Worm (Caenorhabditis elegans) whole organism, mixed stage, embryonic: Measurements from ENCODE around the gene C38C3.3.

Experiments
- M03D4.4 ChIP-seq: sonication (generic microtip); optimal IDR thresholded peaks from 2 replicates; lab custom pipeline; 2017; ENCODE audit warnings: mild to moderate bottlenecking, missing genetic modification characterization, missing compliant biosample characterization
- bed-3 ChIP-seq: fragments of 200-800 bp; sonication (Bioruptor generic); optimal IDR thresholded peaks from 3 replicates; lab custom pipeline; 2018; ENCODE audit warnings: mild to moderate bottlenecking, missing genetic modification characterization, moderate library complexity, missing compliant biosample characterization
- blmp-1 ChIP-seq: fragments of 150-350 bp; optimal IDR thresholded peaks from 2 replicates; lab custom pipeline; 2014; ENCODE audit warnings: missing biosample characterization, missing genetic modification characterization
- ceh-39 ChIP-seq: fragments of 150-350 bp; optimal IDR thresholded peaks from 2 replicates; lab custom pipeline; 2014; ENCODE audit warnings: missing biosample characterization, missing genetic modification characterization
- ceh-83 ChIP-seq: fragments of 200-800 bp; sonication (Bioruptor generic); optimal IDR thresholded peaks from 2 replicates; lab custom pipeline; 2018; ENCODE audit warnings: mild to moderate bottlenecking, missing genetic modification characterization, missing compliant biosample characterization
- ces-1 ChIP-seq: fragments of 150-350 bp; optimal IDR thresholded peaks from 2 replicates; lab custom pipeline; 2014; ENCODE audit warnings: missing biosample characterization, missing genetic modification reagents, missing genetic modification characterization
- cnd-1 ChIP-seq: fragments of 200-800 bp; sonication (Bioruptor generic); optimal IDR thresholded peaks from 2 replicates; lab custom pipeline; 2018; ENCODE audit warnings: mild to moderate bottlenecking, missing genetic modification characterization, missing compliant biosample characterization
- drap-1 ChIP-seq: fragments of 200-800 bp; sonication (Bioruptor generic); optimal IDR thresholded peaks from 3 replicates; lab custom pipeline; 2018; ENCODE audit warnings: mild to moderate bottlenecking, missing genetic modification characterization, missing compliant biosample characterization
- elt-1 ChIP-seq: sonication (generic microtip); optimal IDR thresholded peaks from 2 replicates; lab custom pipeline; 2017; ENCODE audit warnings: missing genetic modification characterization, mild to moderate bottlenecking, missing compliant biosample characterization, antibody characterized with exemption, moderate library complexity, borderline replicate concordance; ENCODE audit not compliant: insufficient read depth
- elt-3 ChIP-seq: fragments of 150-350 bp; optimal IDR thresholded peaks from 2 replicates; lab custom pipeline; 2014; ENCODE audit warnings: missing biosample characterization, missing genetic modification characterization
- flh-1 ChIP-seq: fragments of 200-800 bp; sonication (Bioruptor generic); optimal IDR thresholded peaks from 2 replicates; lab custom pipeline; 2018; ENCODE audit warnings: mild to moderate bottlenecking, missing genetic modification characterization, moderate library complexity, missing compliant biosample characterization
- ham-2 ChIP-seq: fragments of 200-800 bp; sonication (Bioruptor generic); optimal IDR thresholded peaks from 2 replicates; lab custom pipeline; 2018; ENCODE audit warnings: mild to moderate bottlenecking, missing genetic modification characterization, missing compliant biosample characterization
- hlh-1 ChIP-seq: fragments of 150-350 bp; optimal IDR thresholded peaks from 2 replicates; lab custom pipeline; 2014; ENCODE audit warnings: missing biosample characterization, missing genetic modification reagents, missing genetic modification characterization
- lin-13 ChIP-seq: fragments of 150-350 bp; optimal IDR thresholded peaks from 2 replicates; lab custom pipeline; 2014; ENCODE audit warnings: missing biosample characterization, missing genetic modification characterization
- lin-32 ChIP-seq: fragments of 200-800 bp; sonication (Bioruptor generic); optimal IDR thresholded peaks from 2 replicates; lab custom pipeline; 2018; ENCODE audit warnings: mild to moderate bottlenecking, missing genetic modification characterization, missing compliant biosample characterization
- lsy-2 ChIP-seq: fragments of 150-350 bp; optimal IDR thresholded peaks from 2 replicates; lab custom pipeline; 2014; ENCODE audit warnings: missing biosample characterization, missing genetic modification characterization
- mep-1 ChIP-seq: fragments of 150-350 bp; optimal IDR thresholded peaks from 2 replicates; lab custom pipeline; 2017; ENCODE audit warnings: missing biosample characterization, missing genetic modification reagents, missing genetic modification characterization, inconsistent platforms
- mls-2 ChIP-seq: sonication (generic microtip); optimal IDR thresholded peaks from 2 replicates; lab custom pipeline; 2016; ENCODE audit warnings: mild to moderate bottlenecking, missing genetic modification characterization, moderate library complexity, missing compliant biosample characterization
- nhr-12 ChIP-seq: fragments of 150-350 bp; optimal IDR thresholded peaks from 2 replicates; lab custom pipeline; 2014; ENCODE audit warnings: missing biosample characterization, missing genetic modification characterization
- nhr-2 ChIP-seq: fragments of 150-350 bp; optimal IDR thresholded peaks from 2 replicates; lab custom pipeline; 2014; ENCODE audit warnings: missing biosample characterization, missing genetic modification characterization
- nhr-237 ChIP-seq: fragments of 150-350 bp; optimal IDR thresholded peaks from 2 replicates; lab custom pipeline; 2014; ENCODE audit warnings: missing biosample characterization, missing genetic modification characterization
- nhr-28 ChIP-seq: fragments of 150-350 bp; optimal IDR thresholded peaks from 2 replicates; lab custom pipeline; 2014; ENCODE audit warnings: missing biosample characterization, missing genetic modification characterization
- nhr-76 ChIP-seq: sonication (generic microtip); optimal IDR thresholded peaks from 2 replicates; lab custom pipeline; 2017; ENCODE audit warnings: missing biosample characterization, missing genetic modification characterization
- pha-4 ChIP-seq: fragments of 150-350 bp; optimal IDR thresholded peaks from 2 replicates; lab custom pipeline; 2018; ENCODE audit warnings: missing biosample characterization, missing genetic modification reagents, missing genetic modification characterization
- sem-2 ChIP-seq: fragments of 200-800 bp; sonication (Bioruptor generic); optimal IDR thresholded peaks from 2 replicates; lab custom pipeline; 2018; ENCODE audit warnings: mild to moderate bottlenecking, missing genetic modification characterization, missing compliant biosample characterization
- snpc-4 ChIP-seq: fragments of 150-350 bp; optimal IDR thresholded peaks from 2 replicates; lab custom pipeline; 2014; ENCODE audit warnings: missing biosample characterization, missing genetic modification characterization
- sptf-1 ChIP-seq: sonication (generic microtip); optimal IDR thresholded peaks from 2 replicates; lab custom pipeline; 2017; ENCODE audit warnings: mild to moderate bottlenecking, missing genetic modification characterization, moderate library complexity, missing compliant biosample characterization
- tbx-8 ChIP-seq: fragments of 200-800 bp; sonication (Bioruptor generic); optimal IDR thresholded peaks from 2 replicates; lab custom pipeline; 2018; ENCODE audit warnings: mild to moderate bottlenecking, missing genetic modification characterization, moderate library complexity, missing compliant biosample characterization
- unc-120 ChIP-seq: sonication (generic microtip); optimal IDR thresholded peaks from 2 replicates; lab custom pipeline; 2017; ENCODE audit warnings: missing genetic modification characterization, missing compliant biosample characterization; ENCODE audit not compliant: poor library complexity, severe bottlenecking
- unc-39 ChIP-seq: fragments of 150-350 bp; optimal IDR thresholded peaks from 2 replicates; lab custom pipeline; 2014; ENCODE audit warnings: missing biosample characterization, missing genetic modification characterization
- unc-62 ChIP-seq: fragments of 150-350 bp; optimal IDR thresholded peaks from 2 replicates; lab custom pipeline; 2014; ENCODE audit warnings: missing biosample characterization, missing genetic modification reagents, missing genetic modification characterization
- zip-8 ChIP-seq: fragments of 150-350 bp; optimal IDR thresholded peaks from 2 replicates; lab custom pipeline; 2014; ENCODE audit warnings: missing biosample characterization, missing genetic modification characterization
- ztf-11 ChIP-seq: fragments of 150-350 bp; optimal IDR thresholded peaks from 2 replicates; lab custom pipeline; 2014; ENCODE audit warnings: missing biosample characterization, missing genetic modification characterization

Gene C38C3.3

ce11 chrV:1471977-1472376 is 23.5 kb upstream of the C38C3.3 start:
- TF ChIP-seq unc-39 (no peak), nhr-76 (no peak), cnd-1 (tag; lab: Kevin White, UChicago) (no peak), ztf-11 (no peak), lin-13 (tag; lab: Kevin White, UChicago) (no peak), unc-62 (GFP tag; lab: Kevin White, UChicago) (no peak), elt-1 (tag; lab: Kevin White, UChicago) (no peak), lin-32 (no peak), M03D4.4 (no peak), mep-1 (tag; lab: Kevin White, UChicago) (no peak), tbx-8 (no peak), unc-120 (tag; lab: Kevin White, UChicago) (no peak), snpc-4 (tag; lab: Kevin White, UChicago) (no peak), nhr-28 (tag; lab: Kevin White, UChicago) (no peak)

ce11 chrV:1472569-1472968 is 22.9 kb upstream of the C38C3.3 start:
- no peak for TF ChIP-seq lin-13 (tag; lab: Kevin White, UChicago)
- TF ChIP-seq cnd-1 (tag; lab: Kevin White, UChicago): peak; percentile 16
- peak; percentile 49 for TF ChIP-seq unc-62 (GFP tag; lab: Kevin White, UChicago)
- TF ChIP-seq hlh-1 (tag; lab: Kevin White, UChicago): peak; percentile 10

- TF ChIP-seq cnd-1 (tag; lab: Kevin White, UChicago) (peak; percentile 26), ztf-11 (peak; percentile 9), nhr-2 (tag; lab: Kevin White, UChicago) (peak; percentile 49), elt-1 (tag; lab: Kevin White, UChicago) (no peak), mls-2 (tag; lab: Kevin White, UChicago) (peak; percentile 61), flh-1 (GFP tag; lab: Kevin White, UChicago) (no peak), ham-2 (GFP tag; lab: Kevin White, UChicago) (peak; percentile 86), drap-1 (GFP tag; lab: Kevin White, UChicago) (peak; percentile 43), ces-1 (GFP tag; lab: Kevin White, UChicago) (peak; percentile 32), unc-62 (GFP tag; lab: Kevin White, UChicago) (peak; percentile 86), nhr-76 (no peak), lin-32 (no peak), pha-4 (tag; lab: Kevin White, UChicago) (peak; percentile 74), sptf-1 (tag; lab: Kevin White, UChicago) (peak; percentile 75), zip-8 (no peak), mep-1 (tag; lab: Kevin White, UChicago) (peak; percentile 51), unc-120 (tag; lab: Kevin White, UChicago) (peak; percentile 94), lin-13 (tag; lab: Kevin White, UChicago) (peak; percentile 81), M03D4.4 (peak; percentile 56), nhr-28 (tag; lab: Kevin White, UChicago) (no peak), bed-3 (no peak), hlh-1 (tag; lab: Kevin White, UChicago) (peak; percentile 65), tbx-8 (no peak), unc-39 (no peak), lsy-2 (peak; percentile 38)
- TF ChIP-seq, all 35 proteins: peak for 16
These were observed 20.8 kb upstream of the C38C3.3 start, which contains the start of the genes F53E2.2 and unc-60 for ce11 chrV:1474486-1475125. TSS of gene F53E2.2 (plus strand) at chrV:1475086. TSS of gene unc-60 (plus strand) at chrV:1475086.

- TF ChIP-seq lsy-2 (no peak), elt-3 (tag; lab: Kevin White, UChicago) (no peak), sptf-1 (tag; lab: Kevin White, UChicago) (no peak), elt-1 (tag; lab: Kevin White, UChicago) (no peak), mls-2 (tag; lab: Kevin White, UChicago) (no peak), nhr-2 (tag; lab: Kevin White, UChicago) (no peak), M03D4.4 (no peak), nhr-76 (no peak), blmp-1 (tag; lab: Kevin White, UChicago) (no peak), sem-2 (GFP tag; lab: Kevin White, UChicago) (no peak), cnd-1 (tag; lab: Kevin White, UChicago) (no peak), ceh-83 (GFP tag; lab: Kevin White, UChicago) (no peak), mep-1 (tag; lab: Kevin White, UChicago) (no peak), nhr-12 (tag; lab: Kevin White, UChicago) (no peak), zip-8 (no peak), unc-39 (no peak), nhr-237 (tag; lab: Kevin White, UChicago) (no peak), lin-32 (no peak), ces-1 (GFP tag; lab: Kevin White, UChicago) (no peak), ceh-39 (tag; lab: Kevin White, UChicago) (no peak)
- TF ChIP-seq, all 35 proteins: peak for 0
These were observed 19.1 kb upstream of the C38C3.3 start for ce11 chrV:1476284-1476792.
